Worm (Caenorhabditis elegans) whole organism, dauer: ENCODE results near the gene noa-1.

Experiments
- unc-62 ChIP-seq: sonication (generic microtip); optimal IDR thresholded peaks from 2 replicates; lab custom pipeline; 2017; ENCODE audit warnings: missing biosample characterization, missing genetic modification reagents, missing genetic modification characterization

The noa-1 gene

ce11 chrII:13508607-13509006, 32.2 kb downstream of the noa-1 start:
- TF ChIP-seq unc-62 = no peak

- TF ChIP-seq unc-62 = no peak
Observed at ce11 chrII:13507535-13507934, 33.3 kb downstream of the noa-1 start, which contains the start of gene nep-17. nep-17 (plus strand) TSS chrII:13507819.

- TF ChIP-seq unc-62 = no peak
Observed at ce11 chrII:13505977-13506568, 34.8 kb downstream of the noa-1 start.

- no peak for TF ChIP-seq unc-62
Observed at ce11 chrII:13505386-13505785, 35.5 kb downstream of the noa-1 start.

- TF ChIP-seq unc-62 = no peak
Observed at ce11 chrII:13503653-13504052, 37.2 kb downstream of the noa-1 start, which contains the start of gene F54F11.1. F54F11.1 (plus strand) TSS chrII:13503953.

ce11 chrII:13501575-13501974, 39.3 kb downstream of the noa-1 start, which contains the start of gene F45H10.5:
F45H10.5 (plus strand) TSS chrII:13501875.
- no peak for TF ChIP-seq unc-62

ce11 chrII:13500582-13500981, 40.3 kb downstream of the noa-1 start:
- TF ChIP-seq unc-62 = no peak

ce11 chrII:13495718-13496117, 45.1 kb downstream of the noa-1 start, which contains the start of gene drr-1:
drr-1 (minus strand) TSS chrII:13495900.
- no peak for TF ChIP-seq unc-62

- TF ChIP-seq unc-62 = no peak
Observed at ce11 chrII:13494762-13495161, 46.1 kb downstream of the noa-1 start.

ce11 chrII:13494175-13494650, 46.6 kb downstream of the noa-1 start, which contains the start of gene ndua-7:
ndua-7 (minus strand) TSS chrII:13494600.
- no peak for TF ChIP-seq unc-62

- TF ChIP-seq unc-62 = no peak
Observed at ce11 chrII:13492948-13493347, 47.9 kb downstream of the noa-1 start, which contains the start of gene F45H10.2. F45H10.2 (minus strand) TSS chrII:13493048.

ce11 chrII:13491254-13491889, 49.5 kb downstream of the noa-1 start, which contains the start of gene alh-7:
alh-7 (minus strand) TSS chrII:13491786.
- TF ChIP-seq unc-62 = no peak

ce11 chrII:13489896-13490295, 51.0 kb downstream of the noa-1 start:
- TF ChIP-seq unc-62 = no peak

- TF ChIP-seq unc-62 = no peak
Observed at ce11 chrII:13487563-13487962, 53.3 kb downstream of the noa-1 start.

- TF ChIP-seq unc-62 = no peak
Observed at ce11 chrII:13485119-13485518, 55.7 kb downstream of the noa-1 start.

ce11 chrII:13484108-13484507, 56.7 kb downstream of the noa-1 start:
- TF ChIP-seq unc-62 = no peak
